Worm (Caenorhabditis elegans) whole organism, late embryonic: ENCODE data around the gene srh-275.

Experiments
- C08G9.2 ChIP-seq: sonication (generic microtip); optimal IDR thresholded peaks from 2 replicates; lab custom pipeline; 2016; ENCODE audit warnings: mild to moderate bottlenecking, missing genetic modification characterization, moderate library complexity, missing compliant biosample characterization
- K09A11.1 ChIP-seq: sonication (generic microtip); optimal IDR thresholded peaks from 2 replicates; lab custom pipeline; 2017; ENCODE audit warnings: antibody characterized with exemption, mild to moderate bottlenecking, missing genetic modification characterization, missing compliant biosample characterization; ENCODE audit not compliant: insufficient read depth
- T23F11.4 ChIP-seq: fragments of 200-800 bp; sonication (Bioruptor generic); optimal IDR thresholded peaks from 2 replicates; lab custom pipeline; 2018; ENCODE audit warnings: mild to moderate bottlenecking, missing genetic modification characterization, missing compliant biosample characterization
- ahr-1 ChIP-seq: sonication (generic microtip); optimal IDR thresholded peaks from 2 replicates; lab custom pipeline; 2016; ENCODE audit warnings: missing genetic modification characterization, missing compliant biosample characterization
- ceh-2 ChIP-seq: sonication (generic microtip); optimal IDR thresholded peaks from 2 replicates; lab custom pipeline; 2016; ENCODE audit warnings: missing genotype, missing genetic modification characterization, missing compliant biosample characterization
- ceh-24 ChIP-seq: sonication (generic microtip); optimal IDR thresholded peaks from 2 replicates; lab custom pipeline; 2016; ENCODE audit warnings: mild to moderate bottlenecking, missing genetic modification characterization, missing compliant biosample characterization
- ceh-31 ChIP-seq: sonication (generic microtip); optimal IDR thresholded peaks from 2 replicates; lab custom pipeline; 2016; ENCODE audit warnings: missing genetic modification characterization, missing compliant biosample characterization
- ceh-34 ChIP-seq: sonication (generic microtip); optimal IDR thresholded peaks from 2 replicates; lab custom pipeline; 2016; ENCODE audit warnings: mild to moderate bottlenecking, missing genetic modification characterization, missing compliant biosample characterization
- ceh-45 ChIP-seq: fragments of 200-800 bp; sonication (Bioruptor generic); IDR thresholded peaks from 2 replicates; pipeline ENCODE4 v1.3.6; 2022; ENCODE audit warnings: missing genetic modification reagents, missing genetic modification characterization, missing compliant biosample characterization
- ceh-6 ChIP-seq: fragments of 200-800 bp; sonication (Bioruptor generic); optimal IDR thresholded peaks from 2 replicates; lab custom pipeline; 2018; ENCODE audit warnings: mild to moderate bottlenecking, missing genetic modification characterization, missing compliant biosample characterization
- ceh-9 ChIP-seq: sonication (generic microtip); optimal IDR thresholded peaks from 2 replicates; lab custom pipeline; 2016; ENCODE audit warnings: mild to moderate bottlenecking, missing genetic modification characterization, inconsistent platforms, missing compliant biosample characterization
- che-1 ChIP-seq: sonication (generic microtip); optimal IDR thresholded peaks from 2 replicates; lab custom pipeline; 2016; ENCODE audit warnings: mild to moderate bottlenecking, missing genetic modification characterization, missing compliant biosample characterization
- dmd-4 ChIP-seq: sonication (generic microtip); optimal IDR thresholded peaks from 2 replicates; lab custom pipeline; 2016; ENCODE audit warnings: borderline replicate concordance, missing genetic modification characterization, missing compliant biosample characterization
- elt-2 ChIP-seq: sonication (generic microtip); optimal IDR thresholded peaks from 2 replicates; lab custom pipeline; 2016; ENCODE audit warnings: missing genetic modification reagents, missing genetic modification characterization, missing compliant biosample characterization
- elt-4 ChIP-seq: sonication (generic microtip); optimal IDR thresholded peaks from 2 replicates; lab custom pipeline; 2016; ENCODE audit warnings: missing genetic modification characterization, missing compliant biosample characterization
- ets-4 ChIP-seq: sonication (generic microtip); optimal IDR thresholded peaks from 2 replicates; lab custom pipeline; 2016; ENCODE audit warnings: missing genetic modification characterization, missing compliant biosample characterization
- eyg-1 ChIP-seq: sonication (generic microtip); optimal IDR thresholded peaks from 2 replicates; lab custom pipeline; 2016; ENCODE audit warnings: missing genotype, missing genetic modification characterization, missing compliant biosample characterization
- fax-1 ChIP-seq: sonication (generic microtip); optimal IDR thresholded peaks from 2 replicates; lab custom pipeline; 2016; ENCODE audit warnings: missing genotype, missing genetic modification characterization, missing compliant biosample characterization
- gmeb-2 ChIP-seq: sonication (generic microtip); optimal IDR thresholded peaks from 2 replicates; lab custom pipeline; 2016; ENCODE audit warnings: missing genetic modification characterization, inconsistent platforms, missing compliant biosample characterization
- hlh-13 ChIP-seq: fragments of 200-800 bp; sonication (Bioruptor generic); optimal IDR thresholded peaks from 2 replicates; lab custom pipeline; 2018; ENCODE audit warnings: mild to moderate bottlenecking, missing genetic modification characterization, missing compliant biosample characterization
- hlh-30 ChIP-seq: sonication (generic microtip); optimal IDR thresholded peaks from 2 replicates; lab custom pipeline; 2017; ENCODE audit warnings: antibody characterized with exemption, missing genetic modification characterization, missing compliant biosample characterization; ENCODE audit not compliant: insufficient read depth
- hlh-8 ChIP-seq: sonication (generic microtip); optimal IDR thresholded peaks from 2 replicates; lab custom pipeline; 2016; ENCODE audit warnings: missing genotype, missing genetic modification characterization, missing compliant biosample characterization
- lim-6 ChIP-seq: sonication (generic microtip); optimal IDR thresholded peaks from 2 replicates; lab custom pipeline; 2016; ENCODE audit warnings: missing genetic modification characterization, missing compliant biosample characterization
- mec-3 ChIP-seq: sonication (generic microtip); optimal IDR thresholded peaks from 2 replicates; lab custom pipeline; 2016; ENCODE audit warnings: borderline replicate concordance, missing genetic modification characterization, missing compliant biosample characterization
- nfya-1 ChIP-seq: sonication (generic microtip); optimal IDR thresholded peaks from 2 replicates; lab custom pipeline; 2017; ENCODE audit warnings: missing genetic modification characterization, mild to moderate bottlenecking, missing compliant biosample characterization, antibody characterized with exemption, moderate library complexity
- nhr-11 ChIP-seq: fragments of 150-350 bp; optimal IDR thresholded peaks from 2 replicates; lab custom pipeline; 2014; ENCODE audit warnings: missing biosample characterization, missing genetic modification characterization
- nhr-232 ChIP-seq: sonication (generic microtip); optimal IDR thresholded peaks from 2 replicates; lab custom pipeline; 2016; ENCODE audit warnings: missing genetic modification characterization, missing compliant biosample characterization
- npax-4 ChIP-seq: sonication (generic microtip); optimal IDR thresholded peaks from 2 replicates; lab custom pipeline; 2016; ENCODE audit warnings: missing genetic modification characterization, missing compliant biosample characterization
- pag-3 ChIP-seq: sonication (generic microtip); optimal IDR thresholded peaks from 2 replicates; lab custom pipeline; 2016; ENCODE audit warnings: missing compliant biosample characterization, missing genetic modification characterization, borderline replicate concordance
- pax-1 ChIP-seq: fragments of 150-350 bp; optimal IDR thresholded peaks from 2 replicates; lab custom pipeline; 2014; ENCODE audit warnings: missing biosample characterization, missing genetic modification characterization
- pha-2 ChIP-seq: sonication (generic microtip); optimal IDR thresholded peaks from 2 replicates; lab custom pipeline; 2017; ENCODE audit warnings: mild to moderate bottlenecking, missing genetic modification characterization, missing compliant biosample characterization
- ref-2 ChIP-seq: sonication (generic microtip); optimal IDR thresholded peaks from 2 replicates; lab custom pipeline; 2016; ENCODE audit warnings: missing genetic modification characterization, missing compliant biosample characterization
- sdc-2 ChIP-seq: sonication (generic microtip); optimal IDR thresholded peaks from 2 replicates; lab custom pipeline; 2016; ENCODE audit warnings: missing genotype, missing genetic modification characterization, missing compliant biosample characterization
- sox-4 ChIP-seq: sonication (generic microtip); optimal IDR thresholded peaks from 2 replicates; lab custom pipeline; 2017; ENCODE audit warnings: mild to moderate bottlenecking, missing genetic modification characterization, inconsistent platforms, missing compliant biosample characterization
- tbx-2 ChIP-seq: sonication (generic microtip); optimal IDR thresholded peaks from 2 replicates; lab custom pipeline; 2016; ENCODE audit warnings: missing genetic modification characterization, missing compliant biosample characterization
- ttx-3 ChIP-seq: sonication (generic microtip); optimal IDR thresholded peaks from 2 replicates; lab custom pipeline; 2016; ENCODE audit warnings: missing genetic modification reagents, missing genetic modification characterization, missing compliant biosample characterization
- unc-42 ChIP-seq: sonication (generic microtip); optimal IDR thresholded peaks from 2 replicates; lab custom pipeline; 2016; ENCODE audit warnings: missing genotype, missing genetic modification characterization, missing compliant biosample characterization
- unc-55 ChIP-seq: sonication (generic microtip); optimal IDR thresholded peaks from 2 replicates; lab custom pipeline; 2017; ENCODE audit warnings: missing biosample characterization, missing genetic modification reagents, missing genetic modification characterization
- unc-86 ChIP-seq: sonication (generic microtip); optimal IDR thresholded peaks from 2 replicates; lab custom pipeline; 2016; ENCODE audit warnings: missing genetic modification characterization, missing compliant biosample characterization
- zip-5 ChIP-seq: sonication (generic microtip); optimal IDR thresholded peaks from 2 replicates; lab custom pipeline; 2016; ENCODE audit warnings: missing genetic modification characterization, missing compliant biosample characterization
- ztf-16 ChIP-seq: sonication (generic microtip); optimal IDR thresholded peaks from 2 replicates; lab custom pipeline; 2017; ENCODE audit warnings: missing genetic modification characterization, missing compliant biosample characterization

srh-275 gene

DNA sequence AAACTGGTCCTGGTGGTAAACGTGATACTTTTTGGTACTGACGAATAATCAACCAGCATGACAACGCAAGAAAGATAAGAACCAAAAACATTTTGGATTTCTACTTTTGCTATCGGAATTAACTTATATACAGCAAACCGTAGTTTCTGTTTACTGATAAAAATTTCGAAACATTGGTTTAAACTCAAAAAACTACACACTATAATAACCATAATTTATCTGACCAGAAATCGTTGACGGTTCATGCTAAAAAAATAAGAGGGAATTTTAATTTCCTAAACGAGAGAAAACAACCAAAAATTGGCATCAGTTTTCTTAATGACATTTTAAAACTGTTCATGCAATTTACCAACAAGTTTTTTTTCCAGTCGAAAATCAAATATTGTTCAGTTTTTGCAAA, 8.9 kb downstream of the srh-275 start, which contains the start of gene cyp-35A1:
Gene cyp-35A1 (minus strand): TSS at position 101 of the 400 bp plus-strand sequence.
- TF ChIP-seq zip-5 (tag; lab: Kevin White, UChicago) (no peak), T23F11.4 (GFP tag; lab: Kevin White, UChicago) (no peak), ahr-1 (tag; lab: Kevin White, UChicago) (no peak), ceh-2 (tag; lab: Kevin White, UChicago) (no peak)
- TF ChIP-seq, all 69 proteins: peak for 0

DNA sequence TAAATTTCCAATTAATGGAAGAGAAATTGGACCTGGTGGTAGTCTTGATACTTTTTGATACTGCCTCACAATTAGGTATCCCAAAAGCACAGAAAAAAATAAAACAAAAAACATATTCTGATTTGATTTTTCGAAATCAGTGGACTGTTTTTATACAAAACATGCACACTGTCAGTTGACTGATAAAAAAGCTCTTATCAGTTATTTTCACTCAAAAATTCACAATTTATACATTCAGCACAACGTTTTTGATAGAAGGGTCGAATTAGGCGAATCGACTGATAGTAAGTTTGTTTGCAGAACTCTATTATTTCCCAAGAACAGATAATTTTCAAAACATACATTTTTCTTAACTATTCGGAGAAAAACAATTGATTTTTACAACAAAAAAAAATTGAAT, 11.3 kb downstream of the srh-275 start, which contains the start of gene cyp-35A2:
Gene cyp-35A2 (minus strand): TSS at position 124 of the 400 bp plus-strand sequence.
- TF ChIP-seq elt-2 (tag; lab: Kevin White, UChicago) (peak; percentile 64), ceh-24 (tag; lab: Kevin White, UChicago) (no peak)
- TF ChIP-seq, all 69 proteins: peak for 1

DNA sequence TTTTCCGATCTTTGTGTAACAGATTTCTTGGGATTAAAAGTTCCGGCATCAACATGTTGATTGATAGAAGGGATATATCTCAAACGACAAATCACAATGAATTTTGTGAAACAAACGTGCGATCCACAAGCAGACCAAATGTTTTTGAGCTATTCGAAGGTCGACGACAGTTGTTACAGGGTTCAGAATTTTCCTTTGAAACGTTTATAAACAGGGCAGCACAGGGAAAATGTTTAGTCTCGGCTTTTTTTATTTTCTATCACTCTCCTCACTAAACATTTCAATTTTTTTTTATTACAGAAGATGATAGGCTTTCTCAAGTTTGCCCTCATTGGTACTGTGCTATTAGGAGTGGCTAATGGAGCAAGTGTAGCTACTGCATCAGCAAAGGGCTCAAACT, 12.1 kb downstream of the srh-275 start, which contains the start of gene exc-13:
Gene exc-13 (plus strand): TSS at position 301 of the 400 bp plus-strand sequence.
- no peak for TF ChIP-seq tbx-2
- TF ChIP-seq hlh-30 (tag; lab: Kevin White, UChicago): no peak
- TF ChIP-seq ztf-16 (tag; lab: Kevin White, UChicago): no peak
- TF ChIP-seq ets-4 (tag; lab: Kevin White, UChicago): no peak
- no peak for TF ChIP-seq sox-4 (tag; lab: Kevin White, UChicago)
- no peak for TF ChIP-seq ceh-9 (tag; lab: Kevin White, UChicago)
- no peak for TF ChIP-seq mec-3
- no peak for TF ChIP-seq gmeb-2 (tag; lab: Kevin White, UChicago)
- no peak for TF ChIP-seq elt-4
- no peak for TF ChIP-seq elt-2 (tag; lab: Kevin White, UChicago)
- no peak for TF ChIP-seq che-1 (tag; lab: Kevin White, UChicago)
- no peak for TF ChIP-seq ceh-45 (GFP tag; lab: Robert Waterston, UW)
- TF ChIP-seq nhr-232 (tag; lab: Kevin White, UChicago): no peak
- no peak for TF ChIP-seq sdc-2 (tag; lab: Kevin White, UChicago)

DNA sequence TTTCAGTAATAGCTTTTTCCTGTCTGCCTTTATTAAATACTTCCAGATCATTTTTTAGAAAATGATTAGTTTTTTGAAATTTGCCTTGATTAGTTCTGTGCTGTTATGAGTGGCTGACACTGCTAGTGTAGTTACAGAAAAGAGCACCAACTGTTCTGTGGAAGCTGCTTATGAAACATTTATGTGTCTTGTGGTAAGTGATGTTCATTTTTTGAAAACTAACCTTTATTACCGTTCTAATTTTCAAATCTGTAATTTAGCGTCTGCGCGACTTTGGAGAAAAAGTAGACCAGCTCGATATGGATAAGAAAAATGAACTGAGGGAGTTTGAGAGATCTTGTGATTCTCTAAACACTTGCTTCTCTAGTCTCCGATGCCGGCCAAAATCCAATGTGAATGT, 16.8 kb downstream of the srh-275 start, which contains the start of gene srj-14:
Gene srj-14 (plus strand): TSS at position 131 of the 400 bp plus-strand sequence.
- TF ChIP-seq ahr-1 (tag; lab: Kevin White, UChicago) (no peak), dmd-4 (tag; lab: Kevin White, UChicago) (no peak), eyg-1 (tag; lab: Kevin White, UChicago) (no peak), elt-2 (tag; lab: Kevin White, UChicago) (no peak), mec-3 (no peak), sox-4 (tag; lab: Kevin White, UChicago) (no peak), K09A11.1 (tag; lab: Kevin White, UChicago) (no peak), unc-86 (tag; lab: Kevin White, UChicago) (no peak), nhr-232 (tag; lab: Kevin White, UChicago) (no peak), nfya-1 (tag; lab: Kevin White, UChicago) (no peak), ets-4 (tag; lab: Kevin White, UChicago) (no peak), unc-55 (GFP tag; lab: Kevin White, UChicago) (no peak), elt-4 (no peak), tbx-2 (no peak), fax-1 (no peak), ref-2 (no peak), ceh-9 (tag; lab: Kevin White, UChicago) (no peak), npax-4 (tag; lab: Kevin White, UChicago) (no peak)

DNA sequence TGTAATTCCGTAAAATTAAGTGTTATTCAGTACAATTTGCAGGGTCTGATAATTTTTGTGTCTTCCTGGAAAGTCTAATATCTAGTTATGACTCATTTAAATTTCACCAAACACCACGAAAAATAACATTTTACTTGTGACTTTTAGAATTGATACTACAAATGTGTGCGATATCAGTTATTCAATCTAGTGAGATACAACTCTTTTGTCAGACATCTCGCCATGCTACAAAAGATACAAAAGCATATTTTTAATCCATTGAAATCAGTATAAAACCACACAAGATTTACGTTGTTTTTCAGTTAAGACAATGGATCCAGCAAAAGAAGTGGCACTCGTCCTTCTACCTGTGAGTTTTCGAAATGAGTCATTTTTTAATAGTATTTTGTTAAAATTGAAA, 21.3 kb downstream of the srh-275 start, which contains the start of gene srx-56:
Gene srx-56 (plus strand): TSS at position 301 of the 400 bp plus-strand sequence.
- no peak for TF ChIP-seq pax-1 (tag; lab: Kevin White, UChicago)
- TF ChIP-seq nhr-11 (tag; lab: Kevin White, UChicago): no peak
- TF ChIP-seq hlh-13: no peak
- no peak for TF ChIP-seq ceh-31 (tag; lab: Kevin White, UChicago)
- no peak for TF ChIP-seq sdc-2 (tag; lab: Kevin White, UChicago)
- TF ChIP-seq ceh-6 (GFP tag; lab: Kevin White, UChicago): no peak
- TF ChIP-seq lim-6 (tag; lab: Kevin White, UChicago): no peak
- TF ChIP-seq hlh-8 (tag; lab: Kevin White, UChicago): no peak
- TF ChIP-seq pha-2: no peak
- TF ChIP-seq ets-4 (tag; lab: Kevin White, UChicago): no peak
- TF ChIP-seq pag-3 (tag; lab: Kevin White, UChicago): no peak
- TF ChIP-seq nhr-232 (tag; lab: Kevin White, UChicago): no peak
- TF ChIP-seq ttx-3 (tag; lab: Kevin White, UChicago): no peak
- no peak for TF ChIP-seq C08G9.2 (tag; lab: Kevin White, UChicago)
- TF ChIP-seq unc-42 (tag; lab: Kevin White, UChicago): no peak
- TF ChIP-seq gmeb-2 (tag; lab: Kevin White, UChicago): no peak
- TF ChIP-seq ceh-34: no peak
- TF ChIP-seq ztf-16 (tag; lab: Kevin White, UChicago): no peak
- no peak for TF ChIP-seq elt-2 (tag; lab: Kevin White, UChicago)
